Fruit fly (Drosophila melanogaster) whole organism: ENCODE results near the gene Tango5.

Experiments
- CG8478 ChIP-seq: fragments of >200 bp; optimal IDR thresholded peaks from 2 replicates; lab custom pipeline; 2018; ENCODE audit warnings: inconsistent platforms
- Dll ChIP-seq: fragments of >200 bp; optimal IDR thresholded peaks from 2 replicates; lab custom pipeline; 2017
- EcR ChIP-seq, 2 experiments: fragments of >200 bp; optimal IDR thresholded peaks; 2 replicates each; lab custom pipeline; 2017; ENCODE audit warnings: missing biosample characterization in 2 of 2, missing genetic modification characterization in 2 of 2, missing genetic modification reagents in 2 of 2
- pan ChIP-seq: fragments of >200 bp; optimal IDR thresholded peaks from 2 replicates; lab custom pipeline; 2017
- psq ChIP-seq: fragments of >200 bp; optimal IDR thresholded peaks from 2 replicates; lab custom pipeline; 2017
- usp ChIP-seq: fragments of >200 bp; optimal IDR thresholded peaks from 2 replicates; lab custom pipeline; 2017; ENCODE audit warnings: missing biosample characterization, missing genetic modification characterization, mixed read lengths

Gene Tango5

DNA sequence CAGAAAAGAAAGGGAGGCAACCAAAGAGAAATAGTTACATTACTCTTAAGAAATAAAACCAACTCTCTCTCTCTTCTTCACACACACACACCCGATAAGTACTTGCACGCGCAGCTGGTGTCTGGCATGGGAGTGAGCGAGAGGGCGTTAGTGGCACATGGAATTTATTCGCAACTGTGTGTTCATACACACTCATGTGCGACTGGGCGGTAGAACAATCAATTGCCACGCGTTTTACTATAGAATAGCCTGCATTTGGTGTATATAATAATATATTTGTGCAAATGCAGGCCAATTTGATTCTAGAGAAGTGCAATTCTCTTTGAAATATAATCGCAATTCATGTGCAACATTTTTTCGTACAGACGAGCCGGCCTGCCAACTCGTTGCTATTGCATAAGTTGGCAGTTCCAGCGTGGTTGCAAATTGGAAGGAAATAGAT is 21.7 kb upstream of the Tango5 start:
- TF ChIP-seq pan (no peak), CG8478 (lab: Kevin White, UChicago) (no peak), usp (GFP tag; lab: Kevin White, UChicago) (no peak), EcR (GFP tag; optimal IDR thresholded peaks at IDR 0.05; lab: Kevin White, UChicago) (no peak), Dll (lab: Kevin White, UChicago) (no peak), psq (no peak)

- TF ChIP-seq psq (no peak), CG8478 (lab: Kevin White, UChicago) (no peak), pan (no peak), usp (GFP tag; lab: Kevin White, UChicago) (no peak), EcR (GFP tag; optimal IDR thresholded peaks at IDR 0.05; lab: Kevin White, UChicago) (no peak), Dll (lab: Kevin White, UChicago) (no peak)
Measured at dm6 chrX:10784812-10785638, 20.8 kb upstream of the Tango5 start.

DNA sequence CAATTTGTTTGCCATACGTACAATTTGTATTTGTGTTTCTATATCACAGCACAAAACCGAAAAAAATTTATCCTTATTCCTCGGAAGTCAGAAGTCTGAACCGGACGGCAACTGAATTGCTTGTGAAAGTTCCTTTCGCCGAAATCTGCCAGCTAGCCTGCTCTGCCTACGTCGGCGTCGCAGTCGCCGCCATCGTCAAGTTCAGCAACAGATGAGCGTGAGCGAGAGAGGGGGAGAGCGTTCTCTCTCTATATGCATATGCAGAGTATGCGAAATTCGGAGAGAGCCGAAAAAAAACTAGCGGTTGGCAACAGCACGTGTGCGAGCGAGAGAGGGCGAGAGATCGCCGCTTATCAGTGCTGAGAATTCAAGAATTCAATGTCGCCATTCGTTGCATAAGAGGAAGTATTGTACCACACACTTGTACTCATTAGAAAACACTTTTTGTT is 20.1 kb upstream of the Tango5 start:
- TF ChIP-seq CG8478 (lab: Kevin White, UChicago) (no peak), pan (no peak), Dll (lab: Kevin White, UChicago) (no peak), psq (no peak), EcR (GFP tag; optimal IDR thresholded peaks at IDR 0.05; lab: Kevin White, UChicago) (no peak), usp (GFP tag; lab: Kevin White, UChicago) (no peak)

DNA sequence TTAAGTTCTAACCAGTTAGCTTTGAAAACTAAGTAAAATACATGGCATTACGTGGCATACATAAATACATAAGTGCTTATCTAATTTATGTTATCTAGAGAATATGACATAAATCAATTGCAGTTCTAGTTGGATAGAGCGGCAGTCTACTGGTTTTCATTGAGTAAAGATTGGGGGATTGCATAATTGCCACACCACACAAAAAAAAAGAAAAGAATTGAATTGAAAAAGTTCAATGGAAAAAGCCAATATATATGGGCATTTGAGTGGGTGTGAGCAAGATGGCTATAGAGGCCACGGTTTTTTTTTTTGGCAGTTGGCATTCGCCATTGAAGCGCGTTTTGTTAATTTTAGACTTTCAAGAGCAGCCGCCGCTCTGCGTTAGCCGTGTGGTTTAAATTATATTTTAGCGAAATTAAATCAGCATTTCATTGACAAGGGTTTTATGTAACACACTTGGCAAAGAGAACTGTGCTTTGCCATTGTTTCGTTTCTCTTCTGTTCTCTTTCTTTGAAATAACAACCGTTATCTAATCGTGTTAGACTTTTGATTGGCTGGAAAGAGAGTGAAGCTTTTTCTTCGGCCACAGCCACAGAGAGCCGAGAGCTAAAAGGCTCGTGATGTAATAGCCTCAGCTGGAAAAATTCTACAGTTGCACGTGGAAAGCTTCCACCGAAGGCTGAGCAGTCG is 19.3 kb upstream of the Tango5 start:
- no peak for TF ChIP-seq CG8478 (lab: Kevin White, UChicago)
- TF ChIP-seq pan: no peak
- no peak for TF ChIP-seq psq
- no peak for TF ChIP-seq usp (GFP tag; lab: Kevin White, UChicago)
- no peak for TF ChIP-seq EcR (GFP tag; optimal IDR thresholded peaks at IDR 0.05; lab: Kevin White, UChicago)
- no peak for TF ChIP-seq Dll (lab: Kevin White, UChicago)

DNA sequence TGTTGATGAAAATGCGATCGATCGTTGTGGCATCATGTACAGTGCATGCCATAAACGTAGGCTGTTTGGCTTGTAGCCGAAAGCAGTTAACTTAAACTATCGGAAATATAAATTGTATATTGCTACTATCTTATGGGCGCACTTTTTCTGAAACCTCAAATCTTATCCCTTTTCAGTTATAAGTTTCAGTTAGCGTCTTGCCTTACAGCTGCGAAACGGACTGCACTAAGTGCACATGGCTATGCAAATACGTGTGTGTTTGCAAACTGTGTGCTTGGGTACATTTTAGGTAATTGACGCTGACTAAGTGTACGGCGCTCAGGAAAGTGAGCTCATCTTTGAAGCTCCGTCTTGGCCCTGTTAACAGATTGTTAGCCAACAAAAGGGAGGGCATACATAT is 11.5 kb upstream of the Tango5 start:
- TF ChIP-seq pan: no peak
- TF ChIP-seq usp (GFP tag; lab: Kevin White, UChicago): no peak
- no peak for TF ChIP-seq Dll (lab: Kevin White, UChicago)
- no peak for TF ChIP-seq CG8478 (lab: Kevin White, UChicago)
- TF ChIP-seq psq: no peak
- no peak for TF ChIP-seq EcR (GFP tag; optimal IDR thresholded peaks at IDR 0.05; lab: Kevin White, UChicago)

DNA sequence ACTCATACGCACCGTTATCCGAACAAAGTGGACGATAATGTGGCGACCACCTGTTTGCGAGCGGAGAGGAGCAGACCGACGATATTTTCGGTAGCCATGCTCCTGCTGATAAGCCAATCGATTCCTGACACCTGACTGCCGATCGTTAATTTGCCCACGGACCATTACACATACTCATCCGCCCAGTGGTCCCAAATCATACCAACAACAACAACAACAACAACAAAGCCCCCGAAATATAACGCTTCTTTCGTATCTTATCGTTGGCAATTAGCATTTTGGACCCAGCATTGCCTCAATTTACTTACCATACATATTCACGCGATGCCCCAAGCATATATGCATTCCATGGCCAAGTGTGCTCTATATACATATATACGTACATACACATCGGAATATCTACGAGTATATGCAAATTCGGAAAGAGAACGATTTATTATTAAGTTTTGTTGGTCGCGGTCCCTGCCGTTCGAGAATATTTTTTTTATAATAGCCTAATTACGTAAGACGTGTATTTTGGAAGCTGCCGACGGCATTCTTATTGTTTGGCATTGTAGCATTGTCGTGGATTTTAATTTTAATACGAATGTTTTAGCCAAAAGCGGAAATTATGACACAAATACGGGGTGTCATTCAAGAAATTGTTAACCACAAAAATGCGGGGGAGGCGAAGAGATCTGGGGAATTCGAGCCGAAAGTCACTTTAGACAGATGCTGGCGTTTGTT is 10.9 kb upstream of the Tango5 start:
- TF ChIP-seq CG8478 (lab: Kevin White, UChicago): no peak
- no peak for TF ChIP-seq Dll (lab: Kevin White, UChicago)
- no peak for TF ChIP-seq usp (GFP tag; lab: Kevin White, UChicago)
- no peak for TF ChIP-seq pan
- TF ChIP-seq EcR (GFP tag; optimal IDR thresholded peaks at IDR 0.05; lab: Kevin White, UChicago): no peak
- TF ChIP-seq psq: no peak

DNA sequence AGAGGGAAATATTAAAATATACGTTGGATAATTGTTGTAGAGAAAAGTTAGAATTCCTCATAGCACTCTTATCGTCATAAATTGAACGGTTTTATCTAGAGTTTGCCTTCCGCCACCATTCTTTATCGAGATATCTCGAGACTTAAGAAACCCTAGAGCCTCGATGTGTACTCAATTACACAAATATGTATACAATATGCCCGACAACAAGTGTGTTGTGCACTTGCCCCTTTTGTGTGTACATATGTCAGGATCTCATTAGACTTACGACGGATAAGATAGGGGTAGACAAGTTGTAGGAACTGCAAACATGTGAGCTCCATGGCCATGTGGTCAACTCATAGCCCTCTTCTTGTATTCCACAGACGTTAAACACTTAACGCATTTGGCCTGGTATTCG is 9.3 kb upstream of the Tango5 start:
- no peak for TF ChIP-seq EcR (GFP tag; optimal IDR thresholded peaks at IDR 0.05; lab: Kevin White, UChicago)
- TF ChIP-seq Dll (lab: Kevin White, UChicago): no peak
- no peak for TF ChIP-seq CG8478 (lab: Kevin White, UChicago)
- no peak for TF ChIP-seq pan
- TF ChIP-seq usp (GFP tag; lab: Kevin White, UChicago): no peak
- TF ChIP-seq psq: no peak

- TF ChIP-seq CG8478 (lab: Kevin White, UChicago) (no peak), usp (GFP tag; lab: Kevin White, UChicago) (no peak), Dll (lab: Kevin White, UChicago) (no peak), psq (no peak), pan (no peak), EcR (GFP tag; optimal IDR thresholded peaks at IDR 0.05; lab: Kevin White, UChicago) (no peak)
Measured at dm6 chrX:10772634-10773033, 8.4 kb upstream of the Tango5 start.

DNA sequence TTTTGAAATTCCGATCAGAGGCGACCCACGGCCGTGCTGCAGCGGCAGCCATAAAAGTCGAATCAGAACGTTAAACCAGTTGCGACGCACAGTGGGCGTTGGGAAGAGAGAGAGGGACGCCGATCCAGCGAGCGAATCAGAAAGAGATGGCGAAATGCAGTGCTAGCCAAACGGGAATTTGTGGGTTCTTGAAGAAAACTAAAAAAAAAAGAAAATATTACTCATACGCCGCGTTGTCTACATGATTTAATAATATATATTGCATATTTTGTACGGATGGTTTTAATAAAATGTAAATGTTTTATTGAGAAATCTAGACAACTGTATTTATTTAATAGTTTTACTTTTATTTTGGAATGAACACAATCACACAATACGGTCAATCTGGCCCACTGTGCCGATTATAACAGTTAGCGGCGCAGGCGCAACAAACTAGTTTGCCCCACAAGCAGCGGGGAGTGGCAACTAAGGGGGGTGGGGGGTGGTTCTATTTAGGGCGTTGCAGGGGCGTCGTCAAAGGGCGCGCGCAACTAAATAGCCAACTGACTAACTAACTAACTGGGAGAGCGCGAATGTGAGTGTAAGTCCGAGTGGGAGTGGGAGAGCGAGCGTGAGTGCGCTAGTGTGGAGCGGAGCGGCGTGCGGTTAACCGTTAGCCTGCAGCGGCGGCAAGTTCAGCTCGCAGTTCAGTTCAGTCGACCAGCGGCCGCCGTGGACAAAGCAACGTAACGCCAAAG is 7.8 kb upstream of the Tango5 start, which contains the start of gene CG15211:
Gene CG15211, plus strand, starts transcription at position 686 of the 737 bp plus-strand sequence.
- TF ChIP-seq psq (no peak), EcR (GFP tag; optimal IDR thresholded peaks at IDR 0.05; lab: Kevin White, UChicago) (no peak)

- no peak for TF ChIP-seq Dll (lab: Kevin White, UChicago)
- TF ChIP-seq pan: no peak
- no peak for TF ChIP-seq EcR (GFP tag; optimal IDR thresholded peaks at IDR 0.05; lab: Kevin White, UChicago)
Measured at dm6 chrX:10768043-10768674, 3.9 kb upstream of the Tango5 start, which contains the start of the genes Atg8a and BTBD9. Atg8a (minus strand) TSS chrX:10768338. BTBD9 (plus strand) TSS chrX:10768537.
